Fruit fly (Drosophila melanogaster) whole organism, prepupa: ENCODE measurements around the gene Eato.

ENCODE experiments used
- CG6792 ChIP-seq: fragments of 200-800 bp; sonication (Bioruptor generic); optimal IDR thresholded peaks from 3 replicates; lab custom pipeline; 2016; ENCODE audit warnings: missing biosample characterization, missing genetic modification characterization
- Ets21C ChIP-seq: fragments of 200-800 bp; sonication (Bioruptor generic); optimal IDR thresholded peaks from 3 replicates; lab custom pipeline; 2016; ENCODE audit warnings: missing biosample characterization, missing genetic modification characterization
- Smox ChIP-seq: fragments of 200-800 bp; sonication (Bioruptor generic); optimal IDR thresholded peaks from 3 replicates; lab custom pipeline; 2016; ENCODE audit warnings: missing biosample characterization, missing genetic modification characterization
- lz ChIP-seq: fragments of 200-800 bp; sonication (Bioruptor generic); optimal IDR thresholded peaks from 3 replicates; lab custom pipeline; 2016; ENCODE audit warnings: missing biosample characterization, missing genetic modification characterization
- spab ChIP-seq: fragments of 200-800 bp; sonication (Bioruptor generic); optimal IDR thresholded peaks from 2 replicates; lab custom pipeline; 2017; ENCODE audit warnings: missing biosample characterization, mild to moderate bottlenecking, missing genetic modification characterization, missing genetic modification reagents

DNA sequence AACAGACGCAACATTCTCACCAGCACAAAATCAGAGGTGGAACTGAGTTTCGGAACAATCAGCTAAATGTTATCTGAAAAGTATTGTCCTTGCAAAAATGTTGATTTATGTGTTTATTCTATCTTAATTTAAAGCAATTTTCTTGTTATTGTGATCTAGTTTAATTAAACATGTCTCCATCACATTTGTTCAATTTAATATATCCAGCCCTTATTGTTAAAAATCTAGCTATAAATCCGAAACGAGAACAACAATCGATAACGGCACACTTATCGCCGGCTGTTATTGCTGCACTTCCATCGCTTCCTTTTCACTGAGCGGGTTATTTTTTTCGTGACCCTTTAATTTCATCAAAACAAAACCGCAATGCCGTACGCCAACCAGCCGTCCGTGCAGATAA, 49.2 kb downstream of the Eato start, which contains the start of the genes GatC, PolG2 and Polr2C:
- TF ChIP-seq spab (GFP tag; lab: Kevin White, UChicago) (no peak), CG6792 (no peak), Ets21C (GFP tag; lab: Kevin White, UChicago) (no peak), Smox (GFP tag; lab: Kevin White, UChicago) (no peak), lz (no peak)
